Worm (Caenorhabditis elegans) whole organism, young adult: ENCODE results near the gene thn-1.

ENCODE experiments used
- C06A6.2 ChIP-seq: fragments of 200-800 bp; sonication (Bioruptor generic); conservative IDR thresholded peaks from 2 replicates; pipeline ENCODE4 v1.3.6; 2022; ENCODE audit warnings: missing genetic modification characterization, missing compliant biosample characterization
- C17E4.6 ChIP-seq: fragments of 200-800 bp; sonication (Bioruptor generic); IDR thresholded peaks from 2 replicates; pipeline ENCODE4 v1.3.6; 2022; ENCODE audit warnings: missing genetic modification reagents, missing genetic modification characterization, missing compliant biosample characterization
- Y56A3A.18 ChIP-seq: fragments of 200-800 bp; sonication (Bioruptor generic); IDR thresholded peaks from 2 replicates; pipeline ENCODE4 v1.3.6; 2022; ENCODE audit warnings: missing genetic modification reagents, missing genetic modification characterization, missing compliant biosample characterization
- Y67H2A.10 ChIP-seq: fragments of 200-800 bp; sonication (Bioruptor generic); conservative IDR thresholded peaks from 2 replicates; pipeline ENCODE4 v1.3.6; 2022; ENCODE audit warnings: missing genetic modification reagents, missing genetic modification characterization, missing compliant biosample characterization
- Y79H2A.3 ChIP-seq: fragments of 200-800 bp; sonication (Bioruptor generic); conservative IDR thresholded peaks from 2 replicates; pipeline ENCODE4 v1.3.6; 2022; ENCODE audit warnings: missing genetic modification reagents, missing genetic modification characterization, missing compliant biosample characterization
- ama-1 ChIP-seq, 3 experiments: fragments of 150-350 bp in 1 of 3; sonication (generic microtip) in 2 of 3; optimal IDR thresholded peaks; 2 replicates each; lab custom pipeline; 2014 to 2018; ENCODE audit warnings: missing biosample characterization in 2 of 3, missing genetic modification characterization in 2 of 3, missing genetic modification reagents in 2 of 3
- cebp-1 ChIP-seq, 2 experiments: fragments of 200-800 bp in 1 of 2; sonication (Bioruptor generic) in 1 of 2; sonication (generic microtip) in 1 of 2; IDR thresholded peaks in 1 of 2; optimal IDR thresholded peaks in 1 of 2; 2 replicates each; pipeline versions ENCODE4 v1.3.6 to Lab custom; 2017 to 2022; ENCODE audit warnings: missing compliant biosample characterization in 2 of 2, missing genetic modification characterization in 2 of 2, mild to moderate bottlenecking in 1 of 2, missing genetic modification reagents in 1 of 2, moderate library complexity in 1 of 2
- ceh-27 ChIP-seq: fragments of 200-800 bp; sonication (Bioruptor generic); optimal IDR thresholded peaks from 2 replicates; lab custom pipeline; 2018; ENCODE audit warnings: mild to moderate bottlenecking, missing genetic modification characterization, moderate library complexity, missing compliant biosample characterization
- chd-7 ChIP-seq: sonication (generic microtip); optimal IDR thresholded peaks from 2 replicates; lab custom pipeline; 2016; ENCODE audit warnings: mild to moderate bottlenecking, missing genetic modification characterization, moderate library complexity, missing compliant biosample characterization
- die-1 ChIP-seq: sonication (generic microtip); optimal IDR thresholded peaks from 2 replicates; lab custom pipeline; 2016; ENCODE audit warnings: missing genotype, mild to moderate bottlenecking, missing genetic modification characterization, missing compliant biosample characterization
- dpl-1 ChIP-seq: fragments of 150-350 bp; optimal IDR thresholded peaks from 2 replicates; lab custom pipeline; 2014; ENCODE audit warnings: missing biosample characterization, missing genetic modification reagents, missing genetic modification characterization
- gei-17 ChIP-seq: fragments of 200-800 bp; sonication (Bioruptor generic); optimal IDR thresholded peaks from 2 replicates; lab custom pipeline; 2018; ENCODE audit warnings: mild to moderate bottlenecking, missing genetic modification characterization, missing compliant biosample characterization
- him-1 ChIP-seq: sonication (generic microtip); optimal IDR thresholded peaks from 2 replicates; lab custom pipeline; 2016; ENCODE audit warnings: missing genotype, missing genetic modification reagents, missing genetic modification characterization, missing compliant biosample characterization
- lin-35 ChIP-seq, 3 experiments: fragments of 150-350 bp in 2 of 3; sonication (generic microtip) in 1 of 3; optimal IDR thresholded peaks; 2 replicates each; lab custom pipeline; 2014 to 2018; ENCODE audit warnings: missing biosample characterization in 3 of 3, missing genetic modification characterization in 3 of 3, missing genetic modification reagents in 3 of 3
- lir-1 ChIP-seq: fragments of 200-800 bp; sonication (Bioruptor generic); conservative IDR thresholded peaks from 2 replicates; pipeline ENCODE4 v1.3.6; 2022; ENCODE audit warnings: missing genetic modification reagents, missing genetic modification characterization, missing compliant biosample characterization
- nhr-90 ChIP-seq: sonication (generic microtip); optimal IDR thresholded peaks from 2 replicates; lab custom pipeline; 2016; ENCODE audit warnings: missing genotype, mild to moderate bottlenecking, missing genetic modification characterization, missing compliant biosample characterization
- snpc-1.1 ChIP-seq: sonication (generic microtip); optimal IDR thresholded peaks from 2 replicates; lab custom pipeline; 2017; ENCODE audit warnings: missing genetic modification characterization, mild to moderate bottlenecking, missing compliant biosample characterization, antibody characterized with exemption, moderate library complexity, missing genotype, missing genetic modification reagents; ENCODE audit not compliant: insufficient read depth
- snpc-4 ChIP-seq, 5 experiments: fragments of 150-350 bp in 1 of 5; sonication (generic microtip) in 4 of 5; optimal IDR thresholded peaks; 2 replicates each; lab custom pipeline; 2014 to 2018; ENCODE audit warnings: missing genetic modification characterization in 5 of 5, missing biosample characterization in 3 of 5, antibody characterized with exemption in 2 of 5, mild to moderate bottlenecking in 2 of 5, missing compliant biosample characterization in 2 of 5, missing genotype in 2 of 5, moderate library complexity in 2 of 5, missing genetic modification reagents in 1 of 5
- tbx-9 ChIP-seq: sonication (generic microtip); optimal IDR thresholded peaks from 2 replicates; lab custom pipeline; 2016; ENCODE audit warnings: borderline replicate concordance, missing genetic modification characterization, inconsistent platforms, missing compliant biosample characterization
- ztf-22 ChIP-seq: fragments of 200-800 bp; sonication (Bioruptor generic); optimal IDR thresholded peaks from 2 replicates; lab custom pipeline; 2018; ENCODE audit warnings: mild to moderate bottlenecking, missing genetic modification characterization, moderate library complexity, missing compliant biosample characterization
- ztf-26 ChIP-seq: sonication (generic microtip); optimal IDR thresholded peaks from 2 replicates; lab custom pipeline; 2017; ENCODE audit warnings: missing genetic modification characterization, missing compliant biosample characterization

Gene thn-1

ce11 chrIV:12428467-12428866, 48.6 kb downstream of the thn-1 start, which contains the start of gene col-130:
Gene col-130, minus strand, starts transcription at chrIV:12428516.
- TF ChIP-seq C06A6.2 (no peak), tbx-9 (tag; lab: Kevin White, UChicago) (no peak), nhr-90 (no peak), dpl-1 (no peak), snpc-4 (GFP tag; optimal IDR thresholded peaks at IDR 0.05; lab: Kevin White, UChicago) (no peak), snpc-4 (tag; optimal IDR thresholded peaks at IDR 0.05; lab: Kevin White, UChicago) (no peak), ztf-22 (GFP tag; lab: Kevin White, UChicago) (no peak), ama-1 (optimal IDR thresholded peaks at IDR 0.05; lab: Kevin White, UChicago) (no peak), ama-1 (GFP tag; optimal IDR thresholded peaks at IDR 0.05; lab: Kevin White, UChicago) (no peak), lir-1 (GFP tag; lab: Robert Waterston, UW) (no peak), chd-7 (tag; lab: Kevin White, UChicago) (no peak), C17E4.6 (GFP tag; lab: Robert Waterston, UW) (no peak), gei-17 (GFP tag; lab: Kevin White, UChicago) (no peak), die-1 (tag; lab: Kevin White, UChicago) (no peak), ceh-27 (GFP tag; lab: Kevin White, UChicago) (no peak), ztf-26 (tag; lab: Kevin White, UChicago) (no peak), him-1 (tag; lab: Kevin White, UChicago) (no peak), cebp-1 (GFP tag; IDR thresholded peaks at IDR 0.05; lab: Robert Waterston, UW) (no peak), cebp-1 (tag; optimal IDR thresholded peaks at IDR 0.05; lab: Kevin White, UChicago) (no peak), Y79H2A.3 (no peak)

ce11 chrIV:12429504-12429903, 49.6 kb downstream of the thn-1 start:
- TF ChIP-seq lin-35 (GFP tag; optimal IDR thresholded peaks at IDR 0.05; lab: Kevin White, UChicago) (no peak), Y56A3A.18 (no peak), Y67H2A.10 (GFP tag; lab: Robert Waterston, UW) (no peak), snpc-1.1 (tag; lab: Kevin White, UChicago) (no peak)
